Worm (Caenorhabditis elegans) whole organism, L3 larva: ENCODE measurements around the gene Y43F8B.22.

Source experiments
- pha-4 ChIP-seq: fragments of 150-350 bp; optimal IDR thresholded peaks from 2 replicates; lab custom pipeline; 2014; ENCODE audit warnings: missing biosample characterization, missing genetic modification reagents, missing genetic modification characterization
- snpc-4 ChIP-seq: fragments of 150-350 bp; optimal IDR thresholded peaks from 2 replicates; lab custom pipeline; 2014; ENCODE audit warnings: missing biosample characterization, missing genetic modification characterization

The Y43F8B.22 gene

ce11 chrV:19531034-19531433 lies 48.4 kb downstream of the Y43F8B.22 start:
- TF ChIP-seq pha-4 (tag; lab: Kevin White, UChicago) (peak; percentile 96), snpc-4 (no peak)
- TF ChIP-seq, all 47 proteins: peak for 1
